Fruit fly (Drosophila melanogaster): ENCODE data around the gene Pfdn2.

DNA sequence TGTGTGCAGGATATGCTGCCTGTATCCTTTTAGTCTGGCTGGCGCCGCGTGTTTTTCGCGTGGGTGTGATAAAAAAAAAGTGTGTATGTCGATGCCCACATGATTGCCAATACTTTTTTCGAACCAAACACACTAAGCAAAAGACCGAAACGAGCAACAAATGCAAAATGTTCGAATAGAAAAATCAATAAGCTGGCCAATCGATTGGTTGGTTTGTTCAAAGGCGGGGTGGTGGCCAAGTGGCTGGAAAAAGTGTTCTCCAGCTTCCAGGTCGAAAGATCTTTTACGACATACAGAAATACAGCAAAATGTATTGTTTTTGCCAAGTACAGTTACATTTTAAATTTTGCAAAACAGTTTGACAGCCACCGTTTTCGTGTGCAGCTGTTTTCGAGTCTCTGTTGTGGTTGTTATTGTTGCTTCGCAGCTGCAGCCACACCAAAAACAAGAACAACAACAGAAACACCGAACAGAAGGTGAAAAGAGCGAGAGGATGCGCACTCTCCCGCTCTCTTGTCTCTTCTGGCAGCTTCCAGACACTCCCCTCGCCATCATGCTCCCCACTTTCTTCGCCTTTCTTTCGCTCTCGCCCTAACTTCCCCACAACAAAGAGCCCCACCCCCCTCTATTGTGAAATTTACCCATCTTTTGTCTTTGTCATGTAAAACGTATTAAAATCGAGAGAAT, 49.6 kb upstream of the Pfdn2 start:
- no peak for TF ChIP-seq Hr78 (GFP tag; optimal IDR thresholded peaks at IDR 0.05)
- TF ChIP-seq psq (GFP tag; optimal IDR thresholded peaks at IDR 0.05), result peak; percentile 45

All from whole organism, wandering third instar larva.